Worm (Caenorhabditis elegans): ENCODE data around the gene H12D21.5.

ce11 chrV:14876257-14876656 is 17.5 kb upstream of the H12D21.5 start:
- TF ChIP-seq lir-1 (GFP tag; conservative IDR thresholded peaks at IDR 0.05), result no peak
- no peak for TF ChIP-seq ama-1 (optimal IDR thresholded peaks at IDR 0.05)
- no peak for TF ChIP-seq ama-1 (GFP tag; optimal IDR thresholded peaks at IDR 0.05)
- TF ChIP-seq F22D6.2 (tag; optimal IDR thresholded peaks at IDR 0.05), result no peak
- TF ChIP-seq mcd-1 (GFP tag; IDR thresholded peaks at IDR 0.05), result peak; percentile 64
- TF ChIP-seq madf-6 (GFP tag; IDR thresholded peaks at IDR 0.05), result peak; percentile 67
- no peak for TF ChIP-seq unc-62 (GFP tag; optimal IDR thresholded peaks at IDR 0.05)
- no peak for TF ChIP-seq lin-35 (GFP tag; optimal IDR thresholded peaks at IDR 0.05)
- peak; percentile 76 for TF ChIP-seq nfyb-1 (GFP tag; IDR thresholded peaks at IDR 0.05)
- TF ChIP-seq ztf-26 (tag; optimal IDR thresholded peaks at IDR 0.05), result no peak
- no peak for TF ChIP-seq mxl-1 (tag; optimal IDR thresholded peaks at IDR 0.05)
- TF ChIP-seq madf-8 (GFP tag; conservative IDR thresholded peaks at IDR 0.05), result no peak
- TF ChIP-seq madf-3 (GFP tag; IDR thresholded peaks at IDR 0.05), result no peak

Measured in whole organism, young adult.